Comparison of ENCODE assay signal across 1 fruit fly cellular context in genomic region chr3L:18996030-18996773, dm6.
TF ChIP-seq lines count a peak whose summit lies in the region.

No protein-coding gene starts in this region.

TF ChIP-seq in whole organism, embryonic, 481 proteins besides CTCF, POLR2A, EP300 and RAD21 (continued from another document):
- TF ChIP-seq Fer1 (GFP tag; optimal IDR thresholded peaks at IDR 0.05; lab: Kevin White, UChicago) (peak; percentile 23), Mad (GFP tag; optimal IDR thresholded peaks at IDR 0.05; lab: Kevin White, UChicago) (peak; percentile 61), CG9215 (GFP tag; IDR thresholded peaks at IDR 0.05; lab: Robert Waterston, UW) (peak; percentile 71), CG15479 (GFP tag; optimal IDR thresholded peaks at IDR 0.05; lab: Kevin White, UChicago) (no peak), klu (GFP tag; IDR thresholded peaks at IDR 0.05; lab: Robert Waterston, UW) (peak; percentile 73), ATbp (GFP tag; optimal IDR thresholded peaks at IDR 0.05; lab: Kevin White, UChicago) (peak; percentile 27), sug (tag; optimal IDR thresholded peaks at IDR 0.05; lab: Kevin White, UChicago) (peak; percentile 97), HLHmδ (GFP tag; optimal IDR thresholded peaks at IDR 0.05; lab: Kevin White, UChicago) (no peak), zf30C (GFP tag; optimal IDR thresholded peaks at IDR 0.05; lab: Kevin White, UChicago) (no peak), Hr78 (GFP tag; optimal IDR thresholded peaks at IDR 0.05; lab: Kevin White, UChicago) (no peak), CG4404 (GFP tag; IDR thresholded peaks at IDR 0.05; lab: Robert Waterston, UW) (peak; percentile 38; the same call in 1 of the 2 replicates), slp2 (GFP tag; optimal IDR thresholded peaks at IDR 0.05; lab: Kevin White, UChicago) (peak; percentile 43), Spps (tag; optimal IDR thresholded peaks at IDR 0.05; lab: Kevin White, UChicago) (no peak), CG31441 (GFP tag; IDR thresholded peaks at IDR 0.05; lab: Robert Waterston, UW) (peak; percentile 59), CG7786 (GFP tag; optimal IDR thresholded peaks at IDR 0.05; lab: Kevin White, UChicago) (peak; percentile 76), toy (GFP tag; IDR thresholded peaks at IDR 0.05; lab: Robert Waterston, UW) (no peak), ssp (GFP tag; IDR thresholded peaks at IDR 0.05; lab: Robert Waterston, UW) (peak; percentile 52; the same call in 1 of the 2 replicates), CG12219 (GFP tag; optimal IDR thresholded peaks at IDR 0.05; lab: Kevin White, UChicago) (peak; percentile 40), CG13424 (tag; optimal IDR thresholded peaks at IDR 0.05; lab: Kevin White, UChicago) (peak; percentile 50), Hr3 (GFP tag; optimal IDR thresholded peaks at IDR 0.05; lab: Kevin White, UChicago) (peak; percentile 50), caup (GFP tag; optimal IDR thresholded peaks at IDR 0.05; lab: Kevin White, UChicago; ENCODE audit: severe bottlenecking) (peak; percentile 35), Antp (GFP tag; optimal IDR thresholded peaks at IDR 0.05; lab: Kevin White, UChicago) (peak; percentile 47), CG12391 (tag; optimal IDR thresholded peaks at IDR 0.05; lab: Kevin White, UChicago) (peak; percentile 74), maf-S (GFP tag; optimal IDR thresholded peaks at IDR 0.05; lab: Kevin White, UChicago) (peak; percentile 61), lab (GFP tag; optimal IDR thresholded peaks at IDR 0.05; lab: Kevin White, UChicago) (peak; percentile 70), ems (GFP tag; optimal IDR thresholded peaks at IDR 0.05; lab: Kevin White, UChicago) (peak; percentile 56), vfl (GFP tag; optimal IDR thresholded peaks at IDR 0.05; lab: Kevin White, UChicago) (peak; percentile 3), CG8089 (GFP tag; optimal IDR thresholded peaks at IDR 0.05; lab: Kevin White, UChicago) (peak; percentile 20), TFAM (GFP tag; optimal IDR thresholded peaks at IDR 0.05; lab: Kevin White, UChicago) (no peak), jigr1 (GFP tag; IDR thresholded peaks at IDR 0.05; lab: Robert Waterston, UW) (peak; percentile 48; the same call in 1 of the 3 replicates), CG3407 (GFP tag; optimal IDR thresholded peaks at IDR 0.05; lab: Kevin White, UChicago) (no peak), CG6683 (GFP tag; optimal IDR thresholded peaks at IDR 0.05; lab: Kevin White, UChicago) (no peak), CG16779 (GFP tag; IDR thresholded peaks at IDR 0.05; lab: Robert Waterston, UW) (no peak), Blimp-1 (GFP tag; optimal IDR thresholded peaks at IDR 0.05; lab: Kevin White, UChicago) (peak; percentile 38), CG11456 (GFP tag; IDR thresholded peaks at IDR 0.05; lab: Robert Waterston, UW) (peak; percentile 79; the same call in 2 of the 3 replicates), knrl (GFP tag; IDR thresholded peaks at IDR 0.05; lab: Robert Waterston, UW; ENCODE audit: partially characterized antibody) (no peak), schlank (tag; optimal IDR thresholded peaks at IDR 0.05; lab: Kevin White, UChicago) (peak; percentile 63), CG17186 (GFP tag; optimal IDR thresholded peaks at IDR 0.05; lab: Kevin White, UChicago) (no peak), pho (GFP tag; optimal IDR thresholded peaks at IDR 0.05; lab: Kevin White, UChicago) (peak; percentile 76), ab (GFP tag; optimal IDR thresholded peaks at IDR 0.05; lab: Kevin White, UChicago) (peak; percentile 4), D19B (GFP tag; optimal IDR thresholded peaks at IDR 0.05; lab: Kevin White, UChicago) (peak; percentile 96), ara (GFP tag; IDR thresholded peaks at IDR 0.05; lab: Robert Waterston, UW) (peak; percentile 50; the same call in 1 of the 2 replicates), CG12236 (GFP tag; optimal IDR thresholded peaks at IDR 0.05; lab: Kevin White, UChicago) (no peak), Asciz (GFP tag; optimal IDR thresholded peaks at IDR 0.05; lab: Kevin White, UChicago) (peak; percentile 53), CG10654 (GFP tag; optimal IDR thresholded peaks at IDR 0.05; lab: Kevin White, UChicago) (peak; percentile 19), fd64A (GFP tag; optimal IDR thresholded peaks at IDR 0.05; lab: Kevin White, UChicago) (peak; percentile 40), CG10979 (tag; optimal IDR thresholded peaks at IDR 0.05; lab: Kevin White, UChicago) (peak; percentile 39), Bteb2 (GFP tag; optimal IDR thresholded peaks at IDR 0.05; lab: Kevin White, UChicago) (peak; percentile 37), unpg (GFP tag; optimal IDR thresholded peaks at IDR 0.05; lab: Kevin White, UChicago) (peak; percentile 35), CG11560 (tag; IDR thresholded peaks at IDR 0.05; lab: Robert Waterston, UW) (peak; percentile 67), Pdp1 (GFP tag; optimal IDR thresholded peaks at IDR 0.05; lab: Kevin White, UChicago) (peak; percentile 72 to 84), CG12769 (tag; optimal IDR thresholded peaks at IDR 0.05; lab: Kevin White, UChicago) (peak; percentile 96), Bdp1 (GFP tag; optimal IDR thresholded peaks at IDR 0.05; lab: Kevin White, UChicago) (peak; percentile 33), CG8765 (GFP tag; IDR thresholded peaks at IDR 0.05; lab: Robert Waterston, UW) (no peak), gce (GFP tag; IDR thresholded peaks at IDR 0.05; lab: Robert Waterston, UW) (no peak), CG11085 (GFP tag; IDR thresholded peaks at IDR 0.05; lab: Robert Waterston, UW) (peak; percentile 61), Adf1 (GFP tag; IDR thresholded peaks at IDR 0.05; lab: Robert Waterston, UW) (peak; percentile 71), ato (GFP tag; IDR thresholded peaks at IDR 0.05; lab: Robert Waterston, UW; ENCODE audit: partially characterized antibody) (no peak), tio (GFP tag; optimal IDR thresholded peaks at IDR 0.05; lab: Kevin White, UChicago) (peak; percentile 86), dpn (GFP tag; optimal IDR thresholded peaks at IDR 0.05; lab: Kevin White, UChicago) (peak; percentile 69 to 72), CG10274 (GFP tag; optimal IDR thresholded peaks at IDR 0.05; lab: Kevin White, UChicago) (peak; percentile 68), CG15011 (GFP tag; optimal IDR thresholded peaks at IDR 0.05; lab: Kevin White, UChicago) (peak; percentile 65), CG18764 (GFP tag; optimal IDR thresholded peaks at IDR 0.05; lab: Kevin White, UChicago) (peak; percentile 52), hb (GFP tag; IDR thresholded peaks at IDR 0.05; lab: Robert Waterston, UW; ENCODE audit: partially characterized antibody) (no peak), cato (GFP tag; optimal IDR thresholded peaks at IDR 0.05; lab: Kevin White, UChicago; ENCODE audit: borderline replicate concordance) (peak; percentile 23), CG13296 (GFP tag; optimal IDR thresholded peaks at IDR 0.05; lab: Kevin White, UChicago) (no peak), zen2 (GFP tag; IDR thresholded peaks at IDR 0.05; lab: Robert Waterston, UW; ENCODE audit: partially characterized antibody) (peak; percentile 21; the same call in 1 of the 3 replicates), CG1529 (GFP tag; optimal IDR thresholded peaks at IDR 0.05; lab: Kevin White, UChicago) (peak; percentile 8), Myb (GFP tag; optimal IDR thresholded peaks at IDR 0.05; lab: Kevin White, UChicago) (peak; percentile 63), CG16863 (GFP tag; optimal IDR thresholded peaks at IDR 0.05; lab: Kevin White, UChicago) (peak; percentile 64), sim (GFP tag; IDR thresholded peaks at IDR 0.05; lab: Robert Waterston, UW) (0 out of 2 replicates have a peak, but pooled peaks have one; percentile 48), CG5953 (GFP tag; IDR thresholded peaks at IDR 0.05; lab: Robert Waterston, UW) (no peak), CG2129 (GFP tag; IDR thresholded peaks at IDR 0.05; lab: Robert Waterston, UW; ENCODE audit: partially characterized antibody) (no peak), ham (GFP tag; IDR thresholded peaks at IDR 0.05; lab: Robert Waterston, UW) (peak; percentile 63), fd3F (GFP tag; optimal IDR thresholded peaks at IDR 0.05; lab: Kevin White, UChicago) (peak; percentile 57), pita (GFP tag; optimal IDR thresholded peaks at IDR 0.05; lab: Kevin White, UChicago) (no peak), oc (tag; optimal IDR thresholded peaks at IDR 0.05; lab: Kevin White, UChicago) (no peak), CG10959 (GFP tag; IDR thresholded peaks at IDR 0.05; lab: Robert Waterston, UW) (no peak), bbx (GFP tag; IDR thresholded peaks at IDR 0.05; lab: Robert Waterston, UW; ENCODE audit: partially characterized antibody) (peak; percentile 48; the same call in 1 of the 2 replicates), pros (GFP tag; optimal IDR thresholded peaks at IDR 0.05; lab: Kevin White, UChicago) (no peak), CG11398 (GFP tag; optimal IDR thresholded peaks at IDR 0.05; lab: Kevin White, UChicago) (peak; percentile 40), tll (GFP tag; optimal IDR thresholded peaks at IDR 0.05; lab: Kevin White, UChicago) (no peak), Lhr (GFP tag; optimal IDR thresholded peaks at IDR 0.05; lab: Kevin White, UChicago) (no peak), fu2 (GFP tag; optimal IDR thresholded peaks at IDR 0.05; lab: Kevin White, UChicago) (peak; percentile 81), fd102C (GFP tag; optimal IDR thresholded peaks at IDR 0.05; lab: Kevin White, UChicago) (no peak), ken (GFP tag; IDR thresholded peaks at IDR 0.05; lab: Robert Waterston, UW) (peak; percentile 32; the same call in 1 of the 3 replicates), lbe (GFP tag; optimal IDR thresholded peaks at IDR 0.05; lab: Kevin White, UChicago) (no peak), CrebB (tag; optimal IDR thresholded peaks at IDR 0.05; lab: Kevin White, UChicago) (no peak), CG2875 (GFP tag; optimal IDR thresholded peaks at IDR 0.05; lab: Kevin White, UChicago) (no peak), CG30431 (GFP tag; optimal IDR thresholded peaks at IDR 0.05; lab: Kevin White, UChicago) (peak; percentile 30), fd96Cb (tag; optimal IDR thresholded peaks at IDR 0.05; lab: Kevin White, UChicago) (peak; percentile 52), gt (GFP tag; IDR thresholded peaks at IDR 0.05; lab: Robert Waterston, UW) (no peak), crol (GFP tag; IDR thresholded peaks at IDR 0.05; lab: Robert Waterston, UW) (peak; percentile 76; the same call in 1 of the 2 replicates), CG8290 (GFP tag; optimal IDR thresholded peaks at IDR 0.05; lab: Kevin White, UChicago) (no peak), CG8290 (tag; optimal IDR thresholded peaks at IDR 0.05; lab: Kevin White, UChicago) (peak in 1 of 2 experiments; percentile 58), CG2202 (tag; optimal IDR thresholded peaks at IDR 0.05; lab: Kevin White, UChicago) (no peak), CG9932 (GFP tag; IDR thresholded peaks at IDR 0.05; lab: Robert Waterston, UW) (peak; percentile 74), exex (tag; optimal IDR thresholded peaks at IDR 0.05; lab: Kevin White, UChicago) (peak; percentile 96), CG30403 (GFP tag; optimal IDR thresholded peaks at IDR 0.05; lab: Kevin White, UChicago) (peak; percentile 87), HmgD (GFP tag; optimal IDR thresholded peaks at IDR 0.05; lab: Kevin White, UChicago) (no peak), Tbp (GFP tag; optimal IDR thresholded peaks at IDR 0.05; lab: Kevin White, UChicago) (no peak), slou (GFP tag; optimal IDR thresholded peaks at IDR 0.05; lab: Kevin White, UChicago) (peak; percentile 73), CG18262 (tag; optimal IDR thresholded peaks at IDR 0.05; lab: Kevin White, UChicago) (peak; percentile 70), chn (GFP tag; optimal IDR thresholded peaks at IDR 0.05; lab: Kevin White, UChicago) (peak; percentile 49), Fer3 (tag; optimal IDR thresholded peaks at IDR 0.05; lab: Kevin White, UChicago) (peak; percentile 43), sna (GFP tag; IDR thresholded peaks at IDR 0.05; lab: Robert Waterston, UW; ENCODE audit: partially characterized antibody) (0 out of 2 replicates have a peak, but pooled peaks have one; percentile 41), p53 (GFP tag; optimal IDR thresholded peaks at IDR 0.05; lab: Kevin White, UChicago) (no peak), CG6272 (GFP tag; IDR thresholded peaks at IDR 0.05; lab: Robert Waterston, UW) (no peak), CG3726 (GFP tag; IDR thresholded peaks at IDR 0.05; lab: Robert Waterston, UW) (peak; percentile 54; the same call in 1 of the 3 replicates), HLH4C (GFP tag; IDR thresholded peaks at IDR 0.05; lab: Robert Waterston, UW; ENCODE audit: partially characterized antibody) (no peak), crc (GFP tag; optimal IDR thresholded peaks at IDR 0.05; lab: Kevin White, UChicago) (peak; percentile 66), chif (GFP tag; optimal IDR thresholded peaks at IDR 0.05; lab: Kevin White, UChicago) (peak; percentile 40 to 66), rib (GFP tag; IDR thresholded peaks at IDR 0.05; lab: Robert Waterston, UW) (no peak), yki (optimal IDR thresholded peaks at IDR 0.05; lab: Kevin White, UChicago) (no peak), Ptx1 (GFP tag; IDR thresholded peaks at IDR 0.05; lab: Robert Waterston, UW) (peak; percentile 74), CHES-1-like (GFP tag; optimal IDR thresholded peaks at IDR 0.05; lab: Kevin White, UChicago) (peak; percentile 43), E2f1 (GFP tag; IDR thresholded peaks at IDR 0.05; lab: Robert Waterston, UW) (peak; percentile 55; the same call in 1 of the 2 replicates)
